Fruit fly (Drosophila melanogaster): ENCODE results near the gene mRpS26.

mRpS26 gene

DNA sequence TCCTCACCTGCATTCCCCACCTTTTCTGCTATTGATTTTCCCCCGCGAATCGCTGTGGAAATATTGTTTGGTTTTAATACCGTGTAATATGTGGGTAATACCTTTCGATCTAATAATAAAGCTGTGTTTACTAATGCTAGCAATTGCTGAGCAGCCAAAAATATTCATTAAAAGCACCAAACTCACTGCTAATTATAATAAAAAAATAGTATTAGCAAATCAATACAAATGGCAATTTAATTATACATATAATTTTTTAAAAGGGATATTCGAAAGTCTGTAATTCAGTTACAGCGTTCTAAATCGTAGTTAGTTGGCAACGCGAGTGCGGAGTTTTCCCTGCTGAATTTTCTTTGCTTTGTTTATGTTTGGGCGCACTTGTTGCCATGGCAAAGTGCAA, 12.5 kb upstream of the mRpS26 start:
- TF ChIP-seq usp (GFP tag; optimal IDR thresholded peaks at IDR 0.05) (no peak), Dll (optimal IDR thresholded peaks at IDR 0.05) (no peak), psq (optimal IDR thresholded peaks at IDR 0.05) (no peak), pan (optimal IDR thresholded peaks at IDR 0.05) (no peak), EcR (GFP tag; optimal IDR thresholded peaks at IDR 0.05) (no peak), CG8478 (optimal IDR thresholded peaks at IDR 0.05) (no peak)

DNA sequence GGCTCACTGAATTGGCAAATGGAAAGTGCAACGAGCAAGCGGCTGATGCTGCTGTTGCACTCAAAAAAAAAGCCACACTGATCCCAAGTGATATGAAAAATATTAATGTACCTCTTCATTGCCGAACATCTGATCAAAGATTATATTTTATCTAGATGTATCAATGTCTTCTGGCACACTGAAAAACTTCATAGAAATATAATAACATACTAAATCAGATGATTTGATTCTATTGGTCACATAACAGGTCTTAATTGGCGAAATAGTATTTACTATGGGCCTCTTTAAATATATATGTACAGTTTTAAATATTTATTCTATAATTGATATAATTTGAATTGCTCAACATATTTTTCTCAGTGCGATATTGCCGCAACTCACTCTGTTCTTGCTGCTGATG, 9.7 kb upstream of the mRpS26 start:
- TF ChIP-seq CG8478 (optimal IDR thresholded peaks at IDR 0.05) (no peak), EcR (GFP tag; optimal IDR thresholded peaks at IDR 0.05) (no peak)

DNA sequence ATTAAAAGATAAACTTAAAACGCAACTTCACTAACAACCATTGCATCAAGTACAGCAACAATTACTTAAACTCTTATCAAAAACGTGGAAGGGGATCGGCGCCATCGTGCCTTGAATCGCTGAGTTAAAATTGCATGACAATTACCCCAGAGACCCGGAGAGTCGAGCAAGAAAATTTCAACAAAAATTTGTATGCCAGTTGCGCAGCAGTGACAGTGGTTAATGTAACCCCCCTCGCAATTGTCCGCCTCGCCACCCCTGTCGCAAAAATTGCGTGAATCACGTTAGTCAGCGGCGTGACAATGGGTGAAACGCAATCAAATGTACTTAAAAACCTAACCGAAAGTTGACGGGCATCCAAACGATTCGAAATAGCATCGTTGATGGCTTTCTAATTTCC, 6.7 kb upstream of the mRpS26 start:
- no peak for TF ChIP-seq EcR (GFP tag; optimal IDR thresholded peaks at IDR 0.05)
- no peak for TF ChIP-seq psq (optimal IDR thresholded peaks at IDR 0.05)
- TF ChIP-seq usp (GFP tag; optimal IDR thresholded peaks at IDR 0.05): no peak
- TF ChIP-seq pan (optimal IDR thresholded peaks at IDR 0.05): no peak
- TF ChIP-seq CG8478 (optimal IDR thresholded peaks at IDR 0.05): no peak
- no peak for TF ChIP-seq Dll (optimal IDR thresholded peaks at IDR 0.05)

DNA sequence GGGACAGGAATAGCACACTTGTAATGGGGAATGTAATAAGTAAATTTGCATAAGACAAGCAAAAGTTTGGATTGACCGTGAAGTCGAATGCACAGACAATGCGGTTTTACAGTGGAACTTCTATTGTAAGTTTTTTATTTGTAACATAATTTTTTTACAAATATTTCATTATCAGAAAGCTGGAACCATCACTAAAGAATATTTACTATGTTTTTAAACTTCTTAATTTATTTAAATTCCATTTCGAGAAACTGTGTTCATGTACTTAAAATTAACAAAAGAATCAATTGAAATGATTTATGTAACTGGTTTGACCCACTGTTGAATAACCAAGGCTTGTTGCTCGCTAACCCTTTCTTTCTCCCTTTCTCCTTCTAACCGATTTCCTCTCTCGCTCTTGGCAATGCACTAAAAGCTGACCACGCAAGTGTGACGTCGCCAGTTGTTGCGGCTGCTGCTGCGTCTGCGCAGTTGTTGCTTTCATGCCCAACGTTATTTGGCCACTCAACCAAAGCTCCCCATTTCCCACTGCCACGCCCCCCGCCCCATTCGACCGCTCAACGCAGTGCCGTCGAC, 4.9 kb upstream of the mRpS26 start:
- TF ChIP-seq Dll (optimal IDR thresholded peaks at IDR 0.05) (no peak), pan (optimal IDR thresholded peaks at IDR 0.05) (no peak), EcR (GFP tag; optimal IDR thresholded peaks at IDR 0.05) (no peak), CG8478 (optimal IDR thresholded peaks at IDR 0.05) (no peak), usp (GFP tag; optimal IDR thresholded peaks at IDR 0.05) (no peak), psq (optimal IDR thresholded peaks at IDR 0.05) (no peak)

DNA sequence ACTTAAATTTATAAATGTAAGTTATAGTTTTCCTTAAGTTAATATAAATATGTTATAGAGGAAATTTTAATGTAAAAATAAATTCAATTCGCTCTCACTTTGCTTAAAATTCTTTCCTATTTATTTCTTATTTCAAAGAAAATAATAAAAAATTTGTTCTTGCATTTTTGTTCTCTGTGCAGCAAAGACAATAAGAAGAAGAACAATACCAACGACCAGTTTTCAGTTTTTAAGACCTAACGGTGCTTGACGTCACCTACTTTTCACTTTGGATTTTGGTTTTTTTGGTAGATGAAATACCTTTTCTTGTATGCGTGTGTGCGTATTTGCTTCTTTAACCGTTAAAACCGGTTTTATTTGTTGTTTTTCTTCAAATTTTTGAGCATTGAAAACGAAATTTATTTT, 4.2 kb upstream of the mRpS26 start:
- no peak for TF ChIP-seq pan (optimal IDR thresholded peaks at IDR 0.05)

DNA sequence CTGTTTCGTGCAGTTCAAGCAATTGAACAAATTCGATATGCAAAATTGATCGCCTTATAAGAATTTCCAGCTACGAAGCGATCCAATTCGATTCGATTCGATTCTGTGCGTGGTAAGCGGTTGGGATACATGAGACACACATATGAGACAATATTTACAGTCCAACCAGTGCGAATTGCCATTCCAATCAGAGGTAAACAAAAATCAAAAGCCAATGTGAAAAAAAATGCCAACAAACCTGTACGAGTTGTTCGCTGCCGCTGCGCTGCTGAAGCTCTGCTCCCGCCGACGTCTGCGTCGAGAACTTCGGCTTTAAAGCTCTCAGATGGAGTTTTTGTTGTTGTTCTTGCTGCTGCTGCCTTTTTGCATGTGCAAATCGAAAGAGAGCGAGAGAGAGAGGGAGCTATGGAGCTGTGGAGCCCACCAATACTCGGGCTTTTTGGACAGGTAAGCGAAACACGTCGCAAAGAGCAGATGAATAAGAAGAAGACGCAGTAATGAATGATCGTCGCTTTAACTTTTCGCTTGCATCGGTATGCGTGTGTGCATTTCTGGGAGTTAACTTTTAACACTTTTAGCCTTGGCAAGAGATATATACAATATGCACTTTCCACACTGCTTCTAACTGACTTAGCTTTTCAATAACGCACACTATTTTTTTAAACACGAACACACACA, 897 bp upstream of the mRpS26 start:
- TF ChIP-seq Dll (optimal IDR thresholded peaks at IDR 0.05) (no peak), EcR (GFP tag; optimal IDR thresholded peaks at IDR 0.05) (no peak), usp (GFP tag; optimal IDR thresholded peaks at IDR 0.05) (no peak), pan (optimal IDR thresholded peaks at IDR 0.05) (no peak), psq (optimal IDR thresholded peaks at IDR 0.05) (no peak), CG8478 (optimal IDR thresholded peaks at IDR 0.05) (no peak)

DNA sequence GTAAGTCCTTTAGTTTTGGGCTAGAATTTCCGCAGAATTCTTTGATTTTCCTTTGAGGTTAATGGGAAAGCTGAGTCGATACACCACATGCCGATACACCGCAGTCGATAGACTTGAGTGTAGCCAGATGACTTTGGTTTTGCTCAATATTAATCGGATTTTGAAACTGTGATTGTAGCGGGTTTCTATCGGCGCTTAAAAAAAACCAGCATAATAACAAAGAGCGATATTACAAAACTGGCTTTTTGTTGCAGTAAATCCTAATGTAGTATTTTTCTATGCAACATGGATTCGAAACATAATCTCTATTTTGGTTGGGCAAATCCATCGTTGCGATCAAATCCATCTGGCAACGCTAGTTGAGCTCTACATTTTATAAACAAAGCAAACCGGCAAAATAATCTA, 3.1 kb downstream of the mRpS26 start, which contains the start of the genes Polr3D and mus304:
Gene Polr3D, minus strand, starts transcription at position 116 of the 405 bp plus-strand sequence.
Gene mus304, plus strand, starts transcription at position 356 of the 405 bp plus-strand sequence.
- TF ChIP-seq usp (GFP tag; optimal IDR thresholded peaks at IDR 0.05) (no peak), CG8478 (optimal IDR thresholded peaks at IDR 0.05) (no peak), pan (optimal IDR thresholded peaks at IDR 0.05) (no peak), Dll (optimal IDR thresholded peaks at IDR 0.05) (no peak), EcR (GFP tag; optimal IDR thresholded peaks at IDR 0.05) (no peak), psq (optimal IDR thresholded peaks at IDR 0.05) (no peak)

DNA sequence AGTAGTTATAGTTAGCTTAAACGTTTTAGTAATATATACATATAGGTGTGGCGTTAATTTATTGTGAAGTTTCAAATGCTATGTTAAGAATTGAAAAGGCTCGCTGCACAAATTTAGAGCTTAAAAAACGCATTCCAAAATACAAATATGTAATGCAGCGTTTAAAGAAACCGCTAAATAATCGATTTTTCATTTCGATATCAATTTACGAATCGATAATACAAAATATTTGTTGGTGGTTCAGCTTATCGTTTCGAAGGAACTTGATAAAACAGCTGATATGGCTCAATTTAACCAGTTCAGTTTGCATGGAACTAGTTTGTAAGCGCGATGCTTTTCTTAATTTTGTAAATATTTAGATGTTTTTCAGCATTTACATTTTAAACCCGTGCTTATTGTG, 6.3 kb downstream of the mRpS26 start, which contains the start of the genes CG32195 and CG7341:
Gene CG32195, plus strand, starts transcription at position 291 of the 400 bp plus-strand sequence.
Gene CG7341, plus strand, starts transcription at position 291 of the 400 bp plus-strand sequence.
- TF ChIP-seq pan (optimal IDR thresholded peaks at IDR 0.05) (no peak), psq (optimal IDR thresholded peaks at IDR 0.05) (no peak), EcR (GFP tag; optimal IDR thresholded peaks at IDR 0.05) (no peak), Dll (optimal IDR thresholded peaks at IDR 0.05) (no peak), usp (GFP tag; optimal IDR thresholded peaks at IDR 0.05) (no peak), CG8478 (optimal IDR thresholded peaks at IDR 0.05) (no peak)

DNA sequence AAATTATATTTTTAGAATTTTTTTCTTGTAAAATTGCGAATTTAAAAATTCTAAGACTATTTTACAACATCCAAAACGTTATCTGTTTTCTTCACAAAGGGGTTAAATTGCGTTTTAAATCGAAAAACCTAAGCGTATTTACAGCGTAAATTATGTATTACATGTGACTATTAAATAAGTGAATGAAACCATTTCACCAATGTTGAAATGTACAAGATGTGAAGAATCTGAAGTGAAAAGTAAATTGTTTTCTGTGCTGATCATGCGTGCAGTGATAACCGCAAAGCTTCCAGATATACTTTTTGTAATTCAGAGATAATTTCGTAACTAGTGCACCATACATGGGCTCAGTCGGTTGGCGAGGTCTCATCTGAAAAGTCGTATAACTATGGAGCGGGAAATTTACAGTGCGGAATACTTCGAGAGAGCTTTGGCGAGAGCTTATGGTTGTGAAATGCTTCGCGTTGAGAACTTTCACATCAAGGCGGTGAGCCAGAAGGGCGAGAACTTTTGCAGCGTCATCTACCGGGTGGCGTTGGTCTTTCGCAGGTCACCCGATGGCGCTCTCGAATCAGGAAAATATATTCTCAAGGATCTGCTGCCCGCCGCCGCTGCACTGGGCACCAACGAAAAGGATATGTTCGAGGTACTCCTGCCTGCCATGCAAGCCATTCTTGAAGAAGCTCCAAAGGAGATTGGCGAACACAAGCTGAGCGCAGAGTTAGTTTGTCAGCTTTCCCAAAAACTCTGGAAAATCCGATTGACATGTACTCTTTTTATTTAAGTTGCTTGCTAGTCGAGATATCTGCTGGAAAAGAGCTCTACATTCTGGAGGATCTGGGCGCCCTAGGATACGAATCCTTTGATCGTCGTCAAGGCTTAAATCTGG, 7.9 kb downstream of the mRpS26 start:
- TF ChIP-seq EcR (GFP tag; optimal IDR thresholded peaks at IDR 0.05) (no peak), Dll (optimal IDR thresholded peaks at IDR 0.05) (no peak), usp (GFP tag; optimal IDR thresholded peaks at IDR 0.05) (no peak), psq (optimal IDR thresholded peaks at IDR 0.05) (no peak), CG8478 (optimal IDR thresholded peaks at IDR 0.05) (no peak), pan (optimal IDR thresholded peaks at IDR 0.05) (no peak)

DNA sequence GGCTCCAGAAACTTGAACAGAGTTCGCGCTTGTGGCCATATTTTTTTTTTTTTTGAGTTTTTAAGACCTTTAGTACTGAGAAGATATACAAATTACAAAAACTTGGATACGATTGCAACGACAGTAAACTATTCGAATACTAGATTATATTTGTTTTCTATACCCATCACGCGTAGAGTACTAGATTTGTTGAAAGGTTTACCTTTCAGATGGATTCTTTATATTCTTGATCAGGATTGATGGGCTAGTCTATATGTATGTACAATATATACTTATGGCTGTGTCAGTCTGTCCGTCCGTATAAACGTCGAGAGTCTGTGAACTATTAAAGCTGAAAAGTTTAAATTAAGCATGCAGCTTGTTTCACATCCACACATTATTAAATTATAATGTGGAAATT, 15.5 kb downstream of the mRpS26 start, which contains the start of gene CG42853:
Gene CG42853, minus strand, starts transcription at position 101 of the 400 bp plus-strand sequence.
- TF ChIP-seq CG8478 (optimal IDR thresholded peaks at IDR 0.05) (no peak), usp (GFP tag; optimal IDR thresholded peaks at IDR 0.05) (no peak), EcR (GFP tag; optimal IDR thresholded peaks at IDR 0.05) (no peak), Dll (optimal IDR thresholded peaks at IDR 0.05) (no peak), psq (optimal IDR thresholded peaks at IDR 0.05) (no peak), pan (optimal IDR thresholded peaks at IDR 0.05) (no peak)

DNA sequence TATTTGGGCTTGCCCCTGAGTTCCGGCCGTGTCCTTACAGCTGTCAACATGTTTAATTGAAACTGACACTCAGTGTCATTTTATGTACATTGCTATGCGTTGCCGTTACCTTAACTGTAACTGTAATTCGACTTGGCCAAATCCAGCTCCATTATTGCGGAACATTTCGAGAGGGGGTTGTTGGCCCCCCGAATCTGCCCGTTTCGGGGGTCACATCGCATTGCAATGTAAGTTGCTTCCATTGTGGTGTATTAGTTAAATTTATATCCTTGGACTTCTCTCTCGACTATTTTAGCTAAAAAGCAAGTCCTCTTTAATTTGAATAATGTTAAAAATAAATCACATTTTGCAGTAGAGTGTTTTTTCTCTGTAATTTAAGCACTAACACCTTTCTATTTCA, 17.8 kb downstream of the mRpS26 start:
- TF ChIP-seq CG8478 (optimal IDR thresholded peaks at IDR 0.05) (no peak), usp (GFP tag; optimal IDR thresholded peaks at IDR 0.05) (no peak), psq (optimal IDR thresholded peaks at IDR 0.05) (no peak), EcR (GFP tag; optimal IDR thresholded peaks at IDR 0.05) (no peak), pan (optimal IDR thresholded peaks at IDR 0.05) (no peak), Dll (optimal IDR thresholded peaks at IDR 0.05) (no peak)

DNA sequence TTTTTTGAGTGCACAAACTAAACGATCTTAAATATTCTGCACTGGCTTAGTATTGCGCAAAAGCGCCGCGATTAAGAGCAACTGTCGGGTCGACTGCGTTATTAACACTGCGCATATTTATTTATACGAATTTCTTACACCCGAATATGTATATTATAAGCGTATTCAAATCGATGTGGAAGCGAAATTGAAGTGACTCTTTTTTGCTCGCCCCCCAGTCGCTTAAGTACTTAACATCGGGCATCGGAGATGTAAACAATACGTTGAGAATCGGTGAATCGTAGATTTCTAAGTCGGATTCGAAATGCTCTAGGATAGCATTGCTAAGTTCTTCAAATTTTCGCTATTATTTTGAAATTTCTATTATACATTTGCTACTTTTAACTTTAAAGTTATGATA, 26.2 kb downstream of the mRpS26 start, which contains the start of gene Cyp312a1:
Gene Cyp312a1, minus strand, starts transcription at position 101 of the 400 bp plus-strand sequence.
- TF ChIP-seq pan (optimal IDR thresholded peaks at IDR 0.05): no peak

Measured in whole organism.